Fruit fly (Drosophila melanogaster): ENCODE results near the gene L2HGDH.

dm6 chr2L:18982826-18983758 is 8.8 kb upstream of the L2HGDH start:
- TF ChIP-seq pad (GFP tag; optimal IDR thresholded peaks at IDR 0.05) (no peak), Mnt (GFP tag; optimal IDR thresholded peaks at IDR 0.05) (no peak), cic (GFP tag; optimal IDR thresholded peaks at IDR 0.05) (no peak), cnc (optimal IDR thresholded peaks at IDR 0.05) (no peak)
